Worm (Caenorhabditis elegans) whole organism, L2 larva: Measurements from ENCODE around the gene T05H10.8.
A peak's percentile ranks its signal among the peaks of the same experiment; 100 is the strongest.

Experiments
- C34F6.9 ChIP-seq: fragments of 150-350 bp; optimal IDR thresholded peaks from 2 replicates; lab custom pipeline; 2014; ENCODE audit warnings: missing biosample characterization, missing genetic modification characterization
- F13H6.1 ChIP-seq: sonication (generic microtip); optimal IDR thresholded peaks from 2 replicates; lab custom pipeline; 2016; ENCODE audit warnings: missing genetic modification characterization, missing compliant biosample characterization
- R02D3.7 ChIP-seq: fragments of 150-350 bp; optimal IDR thresholded peaks from 2 replicates; lab custom pipeline; 2014; ENCODE audit warnings: missing biosample characterization, missing genetic modification characterization
- Y55F3AM.14 ChIP-seq: fragments of 200-800 bp; sonication (Bioruptor generic); optimal IDR thresholded peaks from 2 replicates; lab custom pipeline; 2018; ENCODE audit warnings: mild to moderate bottlenecking, missing genetic modification characterization, missing compliant biosample characterization
- ZK546.5 ChIP-seq: sonication (generic microtip); optimal IDR thresholded peaks from 2 replicates; lab custom pipeline; 2017; ENCODE audit warnings: missing biosample characterization, missing genetic modification characterization
- alr-1 ChIP-seq: fragments of 150-350 bp; optimal IDR thresholded peaks from 2 replicates; lab custom pipeline; 2014; ENCODE audit warnings: missing biosample characterization, missing genetic modification characterization
- aly-2 ChIP-seq: fragments of 150-350 bp; optimal IDR thresholded peaks from 2 replicates; lab custom pipeline; 2014; ENCODE audit warnings: missing biosample characterization, missing genetic modification characterization
- ama-1 ChIP-seq: fragments of 150-350 bp; optimal IDR thresholded peaks from 2 replicates; lab custom pipeline; 2018; ENCODE audit warnings: inconsistent platforms
- blmp-1 ChIP-seq: sonication (generic microtip); optimal IDR thresholded peaks from 2 replicates; lab custom pipeline; 2017; ENCODE audit warnings: missing genetic modification characterization, mild to moderate bottlenecking, missing compliant biosample characterization, antibody characterized with exemption, moderate library complexity; ENCODE audit not compliant: insufficient read depth
- ceh-16 ChIP-seq: fragments of 150-350 bp; optimal IDR thresholded peaks from 2 replicates; lab custom pipeline; 2014; ENCODE audit warnings: missing biosample characterization, missing genetic modification characterization
- ceh-82 ChIP-seq: fragments of 150-350 bp; optimal IDR thresholded peaks from 2 replicates; lab custom pipeline; 2014; ENCODE audit warnings: missing biosample characterization, missing genetic modification characterization
- crh-2 ChIP-seq: sonication (generic microtip); optimal IDR thresholded peaks from 2 replicates; lab custom pipeline; 2017; ENCODE audit warnings: missing biosample characterization, missing genetic modification characterization
- dmd-4 ChIP-seq: sonication (generic microtip); optimal IDR thresholded peaks from 2 replicates; lab custom pipeline; 2017; ENCODE audit warnings: missing biosample characterization, missing genetic modification characterization
- egl-27 ChIP-seq: sonication (generic microtip); optimal IDR thresholded peaks from 3 replicates; lab custom pipeline; 2017; ENCODE audit warnings: missing biosample characterization, missing genetic modification reagents, missing genetic modification characterization
- elt-1 ChIP-seq: fragments of 150-350 bp; optimal IDR thresholded peaks from 2 replicates; lab custom pipeline; 2014; ENCODE audit warnings: missing biosample characterization, missing genetic modification characterization
- elt-3 ChIP-seq: sonication (generic microtip); optimal IDR thresholded peaks from 2 replicates; lab custom pipeline; 2017; ENCODE audit warnings: missing biosample characterization, missing genetic modification characterization
- fos-1 ChIP-seq: fragments of 150-350 bp; optimal IDR thresholded peaks from 2 replicates; lab custom pipeline; 2014; ENCODE audit warnings: missing biosample characterization, missing genetic modification characterization
- gmeb-1 ChIP-seq: fragments of 150-350 bp; optimal IDR thresholded peaks from 2 replicates; lab custom pipeline; 2014; ENCODE audit warnings: missing biosample characterization, missing genetic modification characterization
- lin-11 ChIP-seq: fragments of 150-350 bp; sonication (generic microtip); optimal IDR thresholded peaks from 2 replicates; lab custom pipeline; 2014; ENCODE audit warnings: missing biosample characterization, missing genetic modification characterization, inconsistent platforms, mixed read lengths
- lin-13 ChIP-seq: fragments of 150-350 bp; optimal IDR thresholded peaks from 2 replicates; lab custom pipeline; 2014; ENCODE audit warnings: missing biosample characterization, missing genetic modification reagents, missing genetic modification characterization
- lin-39 ChIP-seq: fragments of 150-350 bp; optimal IDR thresholded peaks from 2 replicates; lab custom pipeline; 2014; ENCODE audit warnings: missing biosample characterization, missing genetic modification reagents, missing genetic modification characterization
- lsy-2 ChIP-seq, 2 experiments: fragments of 150-350 bp in 1 of 2; sonication (generic microtip) in 1 of 2; optimal IDR thresholded peaks; 2 replicates each; lab custom pipeline; 2014 to 2017; ENCODE audit warnings: missing biosample characterization in 2 of 2, missing genetic modification characterization in 2 of 2
- mab-5 ChIP-seq: fragments of 150-350 bp; optimal IDR thresholded peaks from 2 replicates; lab custom pipeline; 2014; ENCODE audit warnings: missing biosample characterization, missing genetic modification characterization
- mbf-1 ChIP-seq: sonication (generic microtip); optimal IDR thresholded peaks from 2 replicates; lab custom pipeline; 2017; ENCODE audit warnings: missing biosample characterization, missing genetic modification characterization
- mdl-1 ChIP-seq, 2 experiments: fragments of 150-350 bp in 1 of 2; sonication (generic microtip) in 1 of 2; optimal IDR thresholded peaks; 2 replicates each; lab custom pipeline; 2017; ENCODE audit warnings: missing biosample characterization in 2 of 2, missing genetic modification characterization in 2 of 2
- nhr-10 ChIP-seq: sonication (generic microtip); optimal IDR thresholded peaks from 2 replicates; lab custom pipeline; 2017; ENCODE audit warnings: missing biosample characterization, missing genetic modification characterization
- nhr-11 ChIP-seq: fragments of 150-350 bp; optimal IDR thresholded peaks from 2 replicates; lab custom pipeline; 2014; ENCODE audit warnings: missing biosample characterization, missing genetic modification characterization
- nhr-12 ChIP-seq: fragments of 150-350 bp; optimal IDR thresholded peaks from 2 replicates; lab custom pipeline; 2014; ENCODE audit warnings: missing biosample characterization, missing genetic modification characterization
- nhr-129 ChIP-seq: fragments of 150-350 bp; optimal IDR thresholded peaks from 2 replicates; lab custom pipeline; 2014; ENCODE audit warnings: missing biosample characterization, missing genetic modification characterization
- nhr-21 ChIP-seq: fragments of 150-350 bp; optimal IDR thresholded peaks from 2 replicates; lab custom pipeline; 2014; ENCODE audit warnings: missing biosample characterization, missing genetic modification characterization
- nhr-23 ChIP-seq: fragments of 150-350 bp; optimal IDR thresholded peaks from 2 replicates; lab custom pipeline; 2014; ENCODE audit warnings: missing biosample characterization, missing genetic modification reagents, missing genetic modification characterization
- nhr-237 ChIP-seq: fragments of 150-350 bp; optimal IDR thresholded peaks from 2 replicates; lab custom pipeline; 2014; ENCODE audit warnings: missing biosample characterization, missing genetic modification characterization
- nhr-25 ChIP-seq: fragments of 150-350 bp; sonication (generic microtip); optimal IDR thresholded peaks from 3 replicates; lab custom pipeline; 2014; ENCODE audit warnings: missing biosample characterization, missing genetic modification characterization
- nhr-6 ChIP-seq: fragments of 150-350 bp; optimal IDR thresholded peaks from 2 replicates; lab custom pipeline; 2014; ENCODE audit warnings: missing biosample characterization, missing genetic modification characterization
- nhr-77 ChIP-seq: fragments of 150-350 bp; optimal IDR thresholded peaks from 2 replicates; lab custom pipeline; 2014; ENCODE audit warnings: missing biosample characterization, missing genetic modification characterization
- peb-1 ChIP-seq: fragments of 150-350 bp; optimal IDR thresholded peaks from 2 replicates; lab custom pipeline; 2014; ENCODE audit warnings: missing biosample characterization, missing genetic modification characterization
- sem-4 ChIP-seq: fragments of 150-350 bp; optimal IDR thresholded peaks from 2 replicates; lab custom pipeline; 2014; ENCODE audit warnings: missing biosample characterization, missing genetic modification reagents, missing genetic modification characterization
- skn-1 ChIP-seq: sonication (generic microtip); optimal IDR thresholded peaks from 2 replicates; lab custom pipeline; 2017; ENCODE audit warnings: missing biosample characterization, missing genetic modification characterization
- sma-3 ChIP-seq: sonication (generic microtip); optimal IDR thresholded peaks from 2 replicates; lab custom pipeline; 2016; ENCODE audit warnings: missing genetic modification reagents, missing genetic modification characterization, missing compliant biosample characterization
- sma-9 ChIP-seq, 2 experiments: fragments of 150-350 bp in 1 of 2; sonication (generic microtip) in 1 of 2; optimal IDR thresholded peaks; 2 replicates each; lab custom pipeline; 2014 to 2016; ENCODE audit warnings: missing genetic modification characterization in 2 of 2, mild to moderate bottlenecking in 1 of 2, missing biosample characterization in 1 of 2, missing compliant biosample characterization in 1 of 2, missing genetic modification reagents in 1 of 2, moderate library complexity in 1 of 2
- snpc-4 ChIP-seq: fragments of 150-350 bp; optimal IDR thresholded peaks from 2 replicates; lab custom pipeline; 2014; ENCODE audit warnings: missing biosample characterization, missing genetic modification characterization
- unc-39 ChIP-seq: fragments of 150-350 bp; optimal IDR thresholded peaks from 2 replicates; lab custom pipeline; 2014; ENCODE audit warnings: missing biosample characterization, missing genetic modification characterization
- unc-55 ChIP-seq: fragments of 150-350 bp; sonication (generic microtip); optimal IDR thresholded peaks from 3 replicates; lab custom pipeline; 2014; ENCODE audit warnings: missing biosample characterization, missing genetic modification reagents, missing genetic modification characterization
- unc-62 ChIP-seq: fragments of 150-350 bp; optimal IDR thresholded peaks from 2 replicates; lab custom pipeline; 2014; ENCODE audit warnings: missing biosample characterization, missing genetic modification reagents, missing genetic modification characterization
- zag-1 ChIP-seq: fragments of 150-350 bp; optimal IDR thresholded peaks from 2 replicates; lab custom pipeline; 2014; ENCODE audit warnings: missing biosample characterization, missing genetic modification characterization
- ztf-1 ChIP-seq: fragments of 200-800 bp; sonication (Bioruptor generic); conservative IDR thresholded peaks from 2 replicates; pipeline ENCODE4 v1.3.6; 2022; ENCODE audit warnings: missing genetic modification characterization, missing compliant biosample characterization
- ztf-11 ChIP-seq: sonication (generic microtip); optimal IDR thresholded peaks from 2 replicates; lab custom pipeline; 2017; ENCODE audit warnings: missing biosample characterization, missing genetic modification characterization
- ztf-4 ChIP-seq: fragments of 150-350 bp; optimal IDR thresholded peaks from 2 replicates; lab custom pipeline; 2014; ENCODE audit warnings: missing biosample characterization, missing genetic modification characterization

T05H10.8 gene

DNA sequence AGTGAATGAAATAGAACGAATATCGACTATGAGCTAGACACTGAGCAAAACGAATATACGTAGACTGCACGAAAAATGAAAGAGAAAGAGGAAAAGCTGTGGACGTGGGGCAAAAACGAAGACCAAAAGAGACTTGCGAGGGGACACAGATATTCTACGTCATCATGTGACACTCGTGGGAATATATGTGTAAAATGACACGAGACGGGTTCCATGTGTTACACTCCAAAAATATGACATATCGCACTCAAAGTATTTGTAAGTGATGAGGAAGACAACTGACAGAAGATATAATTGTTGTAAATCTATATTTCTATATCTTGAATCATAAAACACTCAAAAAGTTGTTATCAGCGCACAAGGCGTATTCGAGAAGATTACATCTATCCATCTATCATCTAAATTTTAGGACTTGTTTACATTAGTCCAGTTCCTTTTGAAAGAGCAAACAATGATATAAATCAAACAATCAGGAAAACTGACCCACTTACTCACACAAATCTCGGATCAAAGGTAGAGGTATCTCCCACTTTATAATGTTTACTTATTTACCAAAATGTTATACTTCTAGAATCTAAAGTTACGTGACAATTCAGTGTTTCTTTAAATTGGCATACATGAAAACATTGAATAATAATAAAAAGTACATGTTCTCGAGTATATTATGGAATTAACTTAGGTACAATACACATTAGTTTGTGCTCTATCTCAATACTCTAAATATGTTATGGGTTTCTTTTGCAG lies 13.1 kb downstream of the T05H10.8 start:
- no peak for TF ChIP-seq ama-1 (lab: Kevin White, UChicago)
- TF ChIP-seq lsy-2 (tag; optimal IDR thresholded peaks at IDR 0.05; lab: Kevin White, UChicago) = peak in 1 of 2 experiments; percentile 80
- TF ChIP-seq crh-2 (tag; lab: Kevin White, UChicago) = peak; percentile 77
- peak; percentile 18 for TF ChIP-seq ztf-4
- TF ChIP-seq unc-39 (tag; lab: Kevin White, UChicago) = no peak
- peak in 1 of 2 experiments; percentile 83 for TF ChIP-seq mdl-1 (tag; optimal IDR thresholded peaks at IDR 0.05; lab: Kevin White, UChicago)
- peak; percentile 91 for TF ChIP-seq sma-9 (GFP tag; optimal IDR thresholded peaks at IDR 0.05; lab: Kevin White, UChicago)
- TF ChIP-seq sma-9 (tag; optimal IDR thresholded peaks at IDR 0.05; lab: Kevin White, UChicago) = no peak
- TF ChIP-seq sma-3 (GFP tag; lab: Kevin White, UChicago) = no peak
- TF ChIP-seq ztf-11 (tag; lab: Kevin White, UChicago) = no peak
- no peak for TF ChIP-seq alr-1 (tag; lab: Kevin White, UChicago)
- no peak for TF ChIP-seq nhr-12 (tag; lab: Kevin White, UChicago)
- TF ChIP-seq nhr-21 (tag; lab: Kevin White, UChicago) = peak; percentile 76
- TF ChIP-seq mab-5 (tag; lab: Kevin White, UChicago) = peak; percentile 48
- no peak for TF ChIP-seq ZK546.5
- no peak for TF ChIP-seq peb-1 (tag; lab: Kevin White, UChicago)
- TF ChIP-seq zag-1 (tag; lab: Kevin White, UChicago) = peak; percentile 53
- TF ChIP-seq mbf-1 = no peak
- TF ChIP-seq snpc-4 (tag; lab: Kevin White, UChicago) = peak; percentile 38
- TF ChIP-seq nhr-25 (tag; lab: Kevin White, UChicago) = peak; percentile 63
- TF ChIP-seq nhr-77 (tag; lab: Kevin White, UChicago) = no peak
- no peak for TF ChIP-seq nhr-237 (tag; lab: Kevin White, UChicago)
- TF ChIP-seq skn-1 (tag; lab: Kevin White, UChicago) = no peak
- TF ChIP-seq R02D3.7 = no peak
- TF ChIP-seq nhr-10 (tag; lab: Kevin White, UChicago) = no peak
- TF ChIP-seq nhr-6 = peak; percentile 45
- peak; percentile 39 for TF ChIP-seq blmp-1 (tag; lab: Kevin White, UChicago)
- TF ChIP-seq unc-55 (GFP tag; lab: Kevin White, UChicago) = peak; percentile 45
- no peak for TF ChIP-seq ceh-16 (tag; lab: Kevin White, UChicago)
- TF ChIP-seq dmd-4 (tag; lab: Kevin White, UChicago) = no peak
- peak; percentile 11 for TF ChIP-seq lin-13 (GFP tag; lab: Kevin White, UChicago)
- TF ChIP-seq egl-27 = peak; percentile 3
- no peak for TF ChIP-seq nhr-23 (tag; lab: Kevin White, UChicago)
- no peak for TF ChIP-seq Y55F3AM.14 (GFP tag; lab: Kevin White, UChicago)
- TF ChIP-seq nhr-11 = no peak
- no peak for TF ChIP-seq sem-4 (tag; lab: Kevin White, UChicago)
- TF ChIP-seq lin-11 = no peak
- TF ChIP-seq unc-62 (GFP tag; lab: Kevin White, UChicago) = peak; percentile 63
- TF ChIP-seq lin-39 (tag; lab: Kevin White, UChicago) = no peak
- no peak for TF ChIP-seq elt-1 (tag; lab: Kevin White, UChicago)
- peak; percentile 26 for TF ChIP-seq fos-1 (tag; lab: Kevin White, UChicago)
- TF ChIP-seq gmeb-1 (tag; lab: Kevin White, UChicago) = no peak
- TF ChIP-seq elt-3 (tag; lab: Kevin White, UChicago) = no peak
- TF ChIP-seq nhr-129 (tag; lab: Kevin White, UChicago) = peak; percentile 80
- TF ChIP-seq C34F6.9 = peak; percentile 81
- no peak for TF ChIP-seq ceh-82 (tag; lab: Kevin White, UChicago)
- TF ChIP-seq ztf-1 (GFP tag; lab: Robert Waterston, UW) = no peak
- TF ChIP-seq F13H6.1 (tag; lab: Kevin White, UChicago) = peak; percentile 76
- no peak for TF ChIP-seq aly-2
